Worm (Caenorhabditis elegans): Measurements from ENCODE around the gene acp-3.

Gene acp-3

ce11 chrII:8437035-8437434 lies at the start of gene acp-3:
TSS of gene acp-3 (minus strand) at chrII:8437135.
- no peak for TF ChIP-seq ztf-4 (tag; optimal IDR thresholded peaks at IDR 0.05)
- TF ChIP-seq ceh-16 (tag; optimal IDR thresholded peaks at IDR 0.05): no peak
- no peak for TF ChIP-seq ama-1 (optimal IDR thresholded peaks at IDR 0.05)
- no peak for TF ChIP-seq lsy-12 (tag; optimal IDR thresholded peaks at IDR 0.05)
- TF ChIP-seq nhr-67 (tag; optimal IDR thresholded peaks at IDR 0.05): no peak
- no peak for TF ChIP-seq zag-1 (tag; optimal IDR thresholded peaks at IDR 0.05)
- no peak for TF ChIP-seq ztf-11 (tag; optimal IDR thresholded peaks at IDR 0.05)
- no peak for TF ChIP-seq unc-39 (tag; optimal IDR thresholded peaks at IDR 0.05)
- TF ChIP-seq skn-1 (tag; optimal IDR thresholded peaks at IDR 0.05): no peak
- no peak for TF ChIP-seq fos-1 (tag; optimal IDR thresholded peaks at IDR 0.05)
- TF ChIP-seq nhr-76 (tag; optimal IDR thresholded peaks at IDR 0.05): no peak
- no peak for TF ChIP-seq lin-39 (tag; optimal IDR thresholded peaks at IDR 0.05)
- TF ChIP-seq egl-27 (tag; optimal IDR thresholded peaks at IDR 0.05): no peak

DNA sequence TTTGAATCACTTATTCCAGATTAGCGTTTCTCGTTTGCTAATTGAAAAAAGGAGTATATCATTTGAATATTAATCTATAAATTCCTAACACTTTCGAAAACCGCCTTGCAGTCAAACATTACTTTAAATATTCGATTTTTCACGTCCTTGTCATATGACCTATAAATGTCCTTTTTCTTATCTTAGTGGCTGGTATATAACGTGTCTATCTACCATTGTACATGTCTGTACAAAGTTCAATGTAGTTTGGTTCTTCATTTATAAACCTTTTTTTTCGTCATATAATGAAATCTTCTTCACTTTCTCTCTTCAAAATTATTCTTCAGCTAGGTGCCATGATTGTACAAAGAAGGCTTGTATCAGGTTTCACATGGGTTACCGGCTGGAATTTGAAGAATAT lies 48.7 kb upstream of the acp-3 start, which contains the start of gene gbh-2:
Gene gbh-2 (plus strand): TSS at position 277 of the 400 bp plus-strand sequence.
- peak; percentile 11 for TF ChIP-seq pha-4 (tag; optimal IDR thresholded peaks at IDR 0.05)
- no peak for TF ChIP-seq tbx-2 (tag; optimal IDR thresholded peaks at IDR 0.05)
- peak; percentile 48 for TF ChIP-seq ztf-4 (tag; optimal IDR thresholded peaks at IDR 0.05)
- peak; percentile 46 for TF ChIP-seq nhr-43 (tag; optimal IDR thresholded peaks at IDR 0.05; ENCODE audit: poor library complexity, severe bottlenecking)
- TF ChIP-seq pqm-1 (tag; optimal IDR thresholded peaks at IDR 0.05): peak; percentile 95
- TF ChIP-seq elt-2 (tag; optimal IDR thresholded peaks at IDR 0.05): peak; percentile 93
- no peak for TF ChIP-seq daf-12 (tag; optimal IDR thresholded peaks at IDR 0.05)
- no peak for TF ChIP-seq nhr-76 (tag; optimal IDR thresholded peaks at IDR 0.05)
- no peak for TF ChIP-seq nfya-1 (tag; optimal IDR thresholded peaks at IDR 0.05; ENCODE audit: insufficient read depth)
- TF ChIP-seq nhr-237 (tag; optimal IDR thresholded peaks at IDR 0.05): no peak
- peak; percentile 16 for TF ChIP-seq jun-1 (tag; optimal IDR thresholded peaks at IDR 0.05)
- peak; percentile 67 for TF ChIP-seq skn-1 (tag; optimal IDR thresholded peaks at IDR 0.05)
- no peak for TF ChIP-seq mml-1 (tag; optimal IDR thresholded peaks at IDR 0.05)
- TF ChIP-seq snpc-4 (tag; optimal IDR thresholded peaks at IDR 0.05): peak; percentile 9
- TF ChIP-seq R02D3.7 (tag; optimal IDR thresholded peaks at IDR 0.05): no peak
- TF ChIP-seq nhr-25 (tag; optimal IDR thresholded peaks at IDR 0.05): peak; percentile 63
- TF ChIP-seq zag-1 (tag; optimal IDR thresholded peaks at IDR 0.05): no peak
- peak; percentile 42 for TF ChIP-seq nhr-23 (tag; optimal IDR thresholded peaks at IDR 0.05)
- no peak for TF ChIP-seq unc-62 (GFP tag; optimal IDR thresholded peaks at IDR 0.05)
- TF ChIP-seq fos-1 (tag; optimal IDR thresholded peaks at IDR 0.05): no peak

ce11 chrII:8484546-8484945 lies 47.6 kb upstream of the acp-3 start:
- peak; percentile 31 for TF ChIP-seq ceh-28 (tag; optimal IDR thresholded peaks at IDR 0.05)
- TF ChIP-seq nhr-43 (tag; optimal IDR thresholded peaks at IDR 0.05; ENCODE audit: poor library complexity, severe bottlenecking): peak; percentile 5
- no peak for TF ChIP-seq nhr-67 (tag; optimal IDR thresholded peaks at IDR 0.05)
- TF ChIP-seq skn-1 (tag; optimal IDR thresholded peaks at IDR 0.05): peak; percentile 32
- TF ChIP-seq jun-1 (tag; optimal IDR thresholded peaks at IDR 0.05): peak; percentile 33
- peak; percentile 26 for TF ChIP-seq nfya-1 (tag; optimal IDR thresholded peaks at IDR 0.05; ENCODE audit: insufficient read depth)
- TF ChIP-seq fos-1 (tag; optimal IDR thresholded peaks at IDR 0.05): no peak
- peak; percentile 67 for TF ChIP-seq pha-4 (tag; optimal IDR thresholded peaks at IDR 0.05)
- TF ChIP-seq nhr-25 (tag; optimal IDR thresholded peaks at IDR 0.05): peak; percentile 26
- peak; percentile 88 for TF ChIP-seq pqm-1 (tag; optimal IDR thresholded peaks at IDR 0.05)
- TF ChIP-seq zag-1 (tag; optimal IDR thresholded peaks at IDR 0.05): no peak
- peak; percentile 33 for TF ChIP-seq nhr-11 (tag; optimal IDR thresholded peaks at IDR 0.05)
- TF ChIP-seq elt-2 (tag; optimal IDR thresholded peaks at IDR 0.05): peak; percentile 96
- TF ChIP-seq R02D3.7 (tag; optimal IDR thresholded peaks at IDR 0.05): no peak

ce11 chrII:8483793-8484186 lies 46.9 kb upstream of the acp-3 start, which contains the start of gene taap-1:
TSS of gene taap-1 (minus strand) at chrII:8483871.
- TF ChIP-seq ZK546.5 (tag; optimal IDR thresholded peaks at IDR 0.05): no peak
- no peak for TF ChIP-seq ceh-28 (tag; optimal IDR thresholded peaks at IDR 0.05)
- peak; percentile 4 for TF ChIP-seq pqm-1 (tag; optimal IDR thresholded peaks at IDR 0.05)
- TF ChIP-seq sea-2 (GFP tag; optimal IDR thresholded peaks at IDR 0.05): no peak
- no peak for TF ChIP-seq fos-1 (tag; optimal IDR thresholded peaks at IDR 0.05)
- TF ChIP-seq jun-1 (tag; optimal IDR thresholded peaks at IDR 0.05): no peak
- TF ChIP-seq mml-1 (tag; optimal IDR thresholded peaks at IDR 0.05): no peak
- TF ChIP-seq zag-1 (tag; optimal IDR thresholded peaks at IDR 0.05): no peak
- TF ChIP-seq ceh-82 (tag; optimal IDR thresholded peaks at IDR 0.05): no peak
- no peak for TF ChIP-seq elt-3 (tag; optimal IDR thresholded peaks at IDR 0.05)
- no peak for TF ChIP-seq nhr-237 (tag; optimal IDR thresholded peaks at IDR 0.05)
- no peak for TF ChIP-seq nhr-11 (tag; optimal IDR thresholded peaks at IDR 0.05)
- TF ChIP-seq ztf-4 (tag; optimal IDR thresholded peaks at IDR 0.05): no peak
- TF ChIP-seq unc-62 (GFP tag; optimal IDR thresholded peaks at IDR 0.05): no peak
- no peak for TF ChIP-seq nhr-25 (tag; optimal IDR thresholded peaks at IDR 0.05)
- TF ChIP-seq nhr-76 (tag; optimal IDR thresholded peaks at IDR 0.05): no peak
- TF ChIP-seq lsy-12 (tag; optimal IDR thresholded peaks at IDR 0.05): no peak
- TF ChIP-seq ama-1 (optimal IDR thresholded peaks at IDR 0.05): no peak
- no peak for TF ChIP-seq nhr-12 (tag; optimal IDR thresholded peaks at IDR 0.05)
- TF ChIP-seq skn-1 (tag; optimal IDR thresholded peaks at IDR 0.05): peak; percentile 94
- peak; percentile 17 for TF ChIP-seq nfya-1 (tag; optimal IDR thresholded peaks at IDR 0.05; ENCODE audit: insufficient read depth)
- TF ChIP-seq ceh-16 (tag; optimal IDR thresholded peaks at IDR 0.05): no peak
- no peak for TF ChIP-seq lin-39 (tag; optimal IDR thresholded peaks at IDR 0.05)
- TF ChIP-seq hmg-11 (tag; optimal IDR thresholded peaks at IDR 0.05): no peak
- TF ChIP-seq nhr-77 (tag; optimal IDR thresholded peaks at IDR 0.05): no peak
- TF ChIP-seq nhr-67 (tag; optimal IDR thresholded peaks at IDR 0.05): no peak
- TF ChIP-seq nhr-43 (tag; optimal IDR thresholded peaks at IDR 0.05; ENCODE audit: poor library complexity, severe bottlenecking): peak; percentile 34
- TF ChIP-seq elt-2 (tag; optimal IDR thresholded peaks at IDR 0.05): no peak
- no peak for TF ChIP-seq fkh-10 (GFP tag; optimal IDR thresholded peaks at IDR 0.05)
- TF ChIP-seq aly-2 (tag; optimal IDR thresholded peaks at IDR 0.05): no peak
- no peak for TF ChIP-seq elt-1 (tag; optimal IDR thresholded peaks at IDR 0.05)
- TF ChIP-seq mdl-1 (tag; optimal IDR thresholded peaks at IDR 0.05): no peak
- TF ChIP-seq daf-12 (tag; optimal IDR thresholded peaks at IDR 0.05): no peak
